Fruit fly (Drosophila melanogaster) whole organism, adult: ENCODE data around the gene CG9132.

Source experiments
- CG11617 ChIP-seq: fragments of 200-800 bp; sonication (Bioruptor generic); optimal IDR thresholded peaks from 2 replicates; lab custom pipeline; 2017; ENCODE audit warnings: mild to moderate bottlenecking, missing biosample characterization, missing genetic modification reagents, missing genetic modification characterization
- CG12768 ChIP-seq: fragments of 200-800 bp; sonication (Bioruptor generic); optimal IDR thresholded peaks from 2 replicates; lab custom pipeline; 2017; ENCODE audit warnings: missing biosample characterization, missing genetic modification characterization, mild to moderate bottlenecking, moderate library complexity, missing genetic modification reagents
- CG14711 ChIP-seq: fragments of 200-800 bp; sonication (Bioruptor generic); optimal IDR thresholded peaks from 2 replicates; lab custom pipeline; 2018; ENCODE audit warnings: missing biosample characterization, mild to moderate bottlenecking, missing genetic modification characterization, moderate library complexity
- CG1620 ChIP-seq: fragments of 200-800 bp; sonication (Bioruptor generic); optimal IDR thresholded peaks from 2 replicates; lab custom pipeline; 2016; ENCODE audit warnings: missing biosample characterization, missing genetic modification characterization
- CG33017 ChIP-seq: fragments of 200-800 bp; sonication (Bioruptor generic); optimal IDR thresholded peaks from 2 replicates; lab custom pipeline; 2018; ENCODE audit warnings: missing biosample characterization, mild to moderate bottlenecking, missing genetic modification characterization, moderate library complexity
- CG5204 ChIP-seq: fragments of 200-800 bp; sonication (Bioruptor generic); optimal IDR thresholded peaks from 2 replicates; lab custom pipeline; 2016; ENCODE audit warnings: missing biosample characterization, missing genetic modification characterization
- CG7045 ChIP-seq: fragments of 200-800 bp; sonication (Bioruptor generic); optimal IDR thresholded peaks from 2 replicates; lab custom pipeline; 2017; ENCODE audit warnings: missing biosample characterization, mild to moderate bottlenecking, missing genetic modification characterization
- CG7101 ChIP-seq: fragments of 200-800 bp; sonication (Bioruptor generic); optimal IDR thresholded peaks from 2 replicates; lab custom pipeline; 2018; ENCODE audit warnings: missing biosample characterization, mild to moderate bottlenecking, missing genetic modification characterization, moderate library complexity
- Clk ChIP-seq: fragments of 200-800 bp; sonication (Bioruptor generic); optimal IDR thresholded peaks from 2 replicates; lab custom pipeline; 2017; ENCODE audit warnings: missing biosample characterization, missing genetic modification characterization
- Crg-1 ChIP-seq: fragments of 200-800 bp; sonication (Bioruptor generic); optimal IDR thresholded peaks from 2 replicates; lab custom pipeline; 2016; ENCODE audit warnings: missing biosample characterization, missing genetic modification characterization
- Hr96 ChIP-seq: fragments of 200-800 bp; sonication (Bioruptor generic); optimal IDR thresholded peaks from 2 replicates; lab custom pipeline; 2016; ENCODE audit warnings: missing biosample characterization, missing genetic modification characterization
- Mnt ChIP-seq: fragments of 200-800 bp; sonication (Bioruptor generic); optimal IDR thresholded peaks from 2 replicates; lab custom pipeline; 2016; ENCODE audit warnings: missing biosample characterization, mild to moderate bottlenecking, missing genetic modification characterization
- bab1 ChIP-seq: fragments of 200-800 bp; sonication (Bioruptor generic); optimal IDR thresholded peaks from 3 replicates; lab custom pipeline; 2019; ENCODE audit warnings: missing biosample characterization, mild to moderate bottlenecking, missing genetic modification characterization, moderate library complexity
- cic ChIP-seq: fragments of 200-800 bp; sonication (Bioruptor generic); optimal IDR thresholded peaks from 2 replicates; lab custom pipeline; 2017; ENCODE audit warnings: missing biosample characterization, mild to moderate bottlenecking, missing genetic modification characterization, moderate library complexity
- cnc ChIP-seq, 2 experiments: fragments of >200 bp; optimal IDR thresholded peaks; 2 replicates each; lab custom pipeline; 2017
- kay ChIP-seq: fragments of 200-800 bp; sonication (Bioruptor generic); peaks from one replicate; lab custom pipeline; 2016; ENCODE audit warnings: missing biosample characterization, missing genetic modification characterization, borderline replicate concordance
- ovo ChIP-seq: fragments of 200-800 bp; sonication (Bioruptor generic); optimal IDR thresholded peaks from 2 replicates; lab custom pipeline; 2016; ENCODE audit warnings: missing biosample characterization, missing genetic modification characterization
- pad ChIP-seq: fragments of 200-800 bp; sonication (Bioruptor generic); optimal IDR thresholded peaks from 3 replicates; lab custom pipeline; 2017; ENCODE audit warnings: missing biosample characterization, missing genetic modification characterization, mild to moderate bottlenecking, moderate library complexity, missing genetic modification reagents
- tj ChIP-seq: fragments of 200-800 bp; sonication (Bioruptor generic); optimal IDR thresholded peaks from 3 replicates; lab custom pipeline; 2017; ENCODE audit warnings: missing biosample characterization, mild to moderate bottlenecking, missing genetic modification characterization, moderate library complexity
- toe ChIP-seq: fragments of 200-800 bp; sonication (Bioruptor generic); optimal IDR thresholded peaks from 2 replicates; lab custom pipeline; 2016; ENCODE audit warnings: missing biosample characterization, missing genetic modification characterization

CG9132 gene

DNA sequence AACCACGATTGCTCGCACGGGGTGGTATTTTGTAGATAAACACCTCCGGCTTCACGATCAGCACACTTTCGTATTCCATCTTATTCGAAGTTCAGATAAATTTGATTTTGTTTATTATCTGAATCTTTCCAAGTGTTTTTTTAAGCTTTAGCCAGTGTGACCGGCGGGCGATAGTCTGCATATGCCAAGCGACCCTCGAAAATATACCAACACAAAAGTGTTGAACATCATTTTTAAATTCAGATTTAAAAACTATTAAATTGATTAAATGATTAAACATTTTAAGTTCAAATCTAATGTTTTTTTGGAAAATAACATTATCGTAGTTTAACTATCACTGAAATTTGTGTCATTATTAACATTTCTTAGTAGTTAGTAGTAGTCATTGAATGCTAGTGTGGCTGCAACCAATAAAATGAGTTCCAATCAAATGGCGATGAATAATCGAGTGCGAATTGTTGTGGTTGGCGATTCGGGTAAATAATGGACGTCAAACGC, at the start of gene CG9132, which contains the start of gene CG4789:
TSS of gene CG9132 (minus strand) at position 181 of the 498 bp plus-strand sequence.
TSS of gene CG4789 (plus strand) at position 401 of the 498 bp plus-strand sequence.
- no peak for TF ChIP-seq kay (GFP tag; lab: Kevin White, UChicago)
- TF ChIP-seq CG12768: no peak
- TF ChIP-seq ovo: no peak
- no peak for TF ChIP-seq CG11617 (GFP tag; lab: Kevin White, UChicago)
- TF ChIP-seq tj (GFP tag; lab: Kevin White, UChicago): no peak
- no peak for TF ChIP-seq Hr96 (GFP tag; lab: Kevin White, UChicago)
- no peak for TF ChIP-seq CG1620 (GFP tag; lab: Kevin White, UChicago)

- TF ChIP-seq Mnt (GFP tag; lab: Kevin White, UChicago): no peak
- TF ChIP-seq toe (GFP tag; lab: Kevin White, UChicago): no peak
- TF ChIP-seq tj (GFP tag; lab: Kevin White, UChicago): no peak
- TF ChIP-seq Hr96 (GFP tag; lab: Kevin White, UChicago): no peak
- TF ChIP-seq cic (GFP tag; lab: Kevin White, UChicago): no peak
- TF ChIP-seq Crg-1 (GFP tag; lab: Kevin White, UChicago): no peak
- no peak for TF ChIP-seq cnc (optimal IDR thresholded peaks at IDR 0.05; lab: Kevin White, UChicago)
- TF ChIP-seq CG7045 (GFP tag; lab: Kevin White, UChicago): no peak
- no peak for TF ChIP-seq Clk
- TF ChIP-seq ovo: no peak
- TF ChIP-seq bab1: no peak
- no peak for TF ChIP-seq CG12768
These were observed 49.0 kb upstream of the CG9132 start for dm6 chrX:16849517-16849916.

DNA sequence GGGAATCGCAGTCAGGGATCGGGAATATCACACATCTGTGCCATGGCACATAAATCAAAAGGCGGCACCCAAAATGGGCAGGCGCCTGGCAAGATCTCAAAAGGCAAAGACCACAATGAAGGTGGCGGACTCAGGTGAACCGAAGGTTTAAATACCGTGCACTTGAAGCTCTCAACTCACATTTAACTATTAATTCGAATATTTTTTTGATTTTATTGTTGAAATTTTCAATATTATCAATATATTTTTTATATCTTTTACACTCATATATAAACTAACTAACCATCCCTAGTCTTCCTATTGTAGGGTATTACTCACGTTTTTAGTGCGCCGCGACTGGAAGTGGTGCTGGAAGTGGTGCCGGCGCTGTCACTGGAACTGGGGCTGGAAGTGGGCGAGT, 48.5 kb upstream of the CG9132 start:
- TF ChIP-seq CG12768 (no peak), ovo (no peak), pad (GFP tag; lab: Kevin White, UChicago) (no peak), Crg-1 (GFP tag; lab: Kevin White, UChicago) (no peak), tj (GFP tag; lab: Kevin White, UChicago) (no peak), CG11617 (GFP tag; lab: Kevin White, UChicago) (no peak), cic (GFP tag; lab: Kevin White, UChicago) (no peak), cnc (optimal IDR thresholded peaks at IDR 0.05; lab: Kevin White, UChicago) (no peak), CG1620 (GFP tag; lab: Kevin White, UChicago) (no peak), kay (GFP tag; lab: Kevin White, UChicago) (no peak), Clk (no peak), CG7101 (no peak), bab1 (no peak), Mnt (GFP tag; lab: Kevin White, UChicago) (no peak), CG33017 (no peak), Hr96 (GFP tag; lab: Kevin White, UChicago) (no peak), CG7045 (GFP tag; lab: Kevin White, UChicago) (no peak), toe (GFP tag; lab: Kevin White, UChicago) (no peak)

dm6 chrX:16846575-16846974, 46.1 kb upstream of the CG9132 start:
- TF ChIP-seq CG33017 (no peak), CG7045 (GFP tag; lab: Kevin White, UChicago) (no peak), toe (GFP tag; lab: Kevin White, UChicago) (no peak), cnc (optimal IDR thresholded peaks at IDR 0.05; lab: Kevin White, UChicago) (no peak), CG5204 (no peak)

DNA sequence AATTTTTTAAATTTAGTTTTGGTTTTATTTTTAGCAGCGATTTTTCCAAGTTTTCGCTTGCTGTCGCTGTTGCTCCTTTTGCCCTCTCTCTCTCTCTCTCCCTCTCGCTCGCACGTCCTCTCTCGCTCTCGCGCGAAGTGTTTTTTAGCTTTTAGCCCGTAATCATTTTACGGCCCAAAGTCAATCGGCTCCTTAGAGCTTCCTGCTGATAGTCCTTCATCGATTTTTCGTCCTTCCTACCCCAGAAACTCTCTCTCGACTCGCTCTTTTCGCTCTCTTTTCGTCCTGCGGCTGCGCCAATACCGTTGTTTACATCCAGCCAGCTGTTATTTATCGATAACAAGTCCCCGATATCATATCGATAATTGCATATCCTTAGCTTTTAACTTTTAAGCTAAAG, 43.8 kb upstream of the CG9132 start, which contains the start of gene RSG7:
TSS of gene RSG7 (minus strand) at position 139 of the 400 bp plus-strand sequence.
- TF ChIP-seq Mnt (GFP tag; lab: Kevin White, UChicago): no peak
- no peak for TF ChIP-seq CG1620 (GFP tag; lab: Kevin White, UChicago)
- TF ChIP-seq bab1: no peak
- TF ChIP-seq CG14711 (tag; lab: Kevin White, UChicago): no peak
- no peak for TF ChIP-seq cic (GFP tag; lab: Kevin White, UChicago)
- TF ChIP-seq toe (GFP tag; lab: Kevin White, UChicago): no peak
- TF ChIP-seq Hr96 (GFP tag; lab: Kevin White, UChicago): no peak
- TF ChIP-seq CG33017: no peak
- no peak for TF ChIP-seq CG7045 (GFP tag; lab: Kevin White, UChicago)
- TF ChIP-seq CG11617 (GFP tag; lab: Kevin White, UChicago): no peak
- no peak for TF ChIP-seq tj (GFP tag; lab: Kevin White, UChicago)
- TF ChIP-seq CG5204: no peak

- no peak for TF ChIP-seq ovo
- TF ChIP-seq CG33017: no peak
- no peak for TF ChIP-seq kay (GFP tag; lab: Kevin White, UChicago)
- TF ChIP-seq CG12768: no peak
- TF ChIP-seq CG14711 (tag; lab: Kevin White, UChicago): no peak
- TF ChIP-seq Clk: no peak
- no peak for TF ChIP-seq Hr96 (GFP tag; lab: Kevin White, UChicago)
- no peak for TF ChIP-seq bab1
- TF ChIP-seq CG1620 (GFP tag; lab: Kevin White, UChicago): no peak
- no peak for TF ChIP-seq cic (GFP tag; lab: Kevin White, UChicago)
- no peak for TF ChIP-seq CG11617 (GFP tag; lab: Kevin White, UChicago)
- no peak for TF ChIP-seq pad (GFP tag; lab: Kevin White, UChicago)
- TF ChIP-seq tj (GFP tag; lab: Kevin White, UChicago): no peak
- no peak for TF ChIP-seq CG7101
- TF ChIP-seq CG7045 (GFP tag; lab: Kevin White, UChicago): no peak
- TF ChIP-seq Mnt (GFP tag; lab: Kevin White, UChicago): no peak
- TF ChIP-seq CG5204: no peak
- TF ChIP-seq toe (GFP tag; lab: Kevin White, UChicago): no peak
- no peak for TF ChIP-seq Crg-1 (GFP tag; lab: Kevin White, UChicago)
- no peak for TF ChIP-seq cnc (optimal IDR thresholded peaks at IDR 0.05; lab: Kevin White, UChicago)
These were observed 39.4 kb upstream of the CG9132 start for dm6 chrX:16839905-16840304.
